Fruit fly (Drosophila melanogaster): ENCODE results near the gene ara.

DNA sequence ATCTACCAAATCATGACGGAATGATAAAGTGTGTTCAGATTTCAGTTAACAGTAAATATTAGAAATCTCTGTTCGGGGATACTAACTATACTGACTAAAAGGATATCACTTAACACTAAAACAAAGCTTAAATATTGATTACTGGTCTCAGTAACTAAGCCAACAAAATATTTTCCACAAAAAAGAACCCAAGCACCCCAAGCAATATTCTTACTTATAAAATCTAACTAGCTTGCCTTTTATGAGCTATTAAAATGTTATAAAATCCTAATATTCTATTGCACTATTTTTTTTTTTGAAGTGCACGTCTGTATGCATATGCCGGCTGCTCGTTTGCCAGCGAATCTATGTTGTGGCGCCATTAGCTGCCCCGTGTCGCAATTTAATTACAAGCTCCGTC, 31.0 kb upstream of the ara start:
- TF ChIP-seq h (optimal IDR thresholded peaks at IDR 0.05) = no peak
- no peak for TF ChIP-seq insv (optimal IDR thresholded peaks at IDR 0.05)
